In the genomic region with DNA sequence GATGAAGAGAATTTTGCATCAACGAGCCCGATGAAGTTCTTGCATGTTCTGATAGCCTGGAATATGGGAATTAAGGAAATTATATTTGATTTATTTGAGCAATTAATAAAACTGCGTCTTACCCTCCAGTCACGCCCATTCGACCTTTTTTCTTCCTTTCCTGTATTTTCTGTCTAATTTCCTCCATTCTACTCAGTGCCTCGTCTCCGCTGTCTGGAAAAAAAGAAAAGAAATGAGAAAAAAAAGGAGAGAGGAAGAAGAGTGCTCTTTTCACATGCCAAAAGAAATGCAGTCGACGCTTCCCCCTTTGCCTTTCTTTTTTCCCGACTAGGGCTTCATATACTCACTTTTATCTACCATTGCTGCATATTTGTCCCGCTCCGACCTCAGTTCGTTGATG, we compare ENCODE assay signal across 2 worm cellular contexts.
TF ChIP-seq lines count a peak whose summit lies in the region.

No protein-coding gene starts in this region.

TF ChIP-seq in whole organism, L1 larva, 84 proteins besides CTCF, POLR2A, EP300 and RAD21:
- peak; percentile 1 for TF ChIP-seq fkh-10 (GFP tag; optimal IDR thresholded peaks at IDR 0.05; lab: Kevin White, UChicago)
- no peak for TF ChIP-seq sox-4 (tag; optimal IDR thresholded peaks at IDR 0.05; lab: Kevin White, UChicago)
TF ChIP-seq in whole organism, L1 larva: peak in this region for 1.

TF ChIP-seq in whole organism, L4 larva, 104 proteins besides CTCF, POLR2A, EP300 and RAD21:
- TF ChIP-seq lir-3 (tag; optimal IDR thresholded peaks at IDR 0.05; lab: Kevin White, UChicago) (no peak), ceh-32 (tag; optimal IDR thresholded peaks at IDR 0.05; lab: Kevin White, UChicago; ENCODE audit: poor library complexity) (no peak), aha-1 (tag; lab: Kevin White, UChicago) (peak; percentile 90), spr-3 (GFP tag; optimal IDR thresholded peaks at IDR 0.05; lab: Kevin White, UChicago) (no peak), unc-62 (GFP tag; optimal IDR thresholded peaks at IDR 0.05 in 1 of 2; lab: Kevin White, UChicago) (peak in 1 of 2 experiments; percentile 77), unc-62 (tag; optimal IDR thresholded peaks at IDR 0.05; lab: Kevin White, UChicago) (no peak), mxl-2 (GFP tag; conservative IDR thresholded peaks at IDR 0.05; lab: Robert Waterston, UW) (no peak)
